Fruit fly (Drosophila melanogaster): Measurements from ENCODE around the gene Edc3.

The Edc3 gene

DNA sequence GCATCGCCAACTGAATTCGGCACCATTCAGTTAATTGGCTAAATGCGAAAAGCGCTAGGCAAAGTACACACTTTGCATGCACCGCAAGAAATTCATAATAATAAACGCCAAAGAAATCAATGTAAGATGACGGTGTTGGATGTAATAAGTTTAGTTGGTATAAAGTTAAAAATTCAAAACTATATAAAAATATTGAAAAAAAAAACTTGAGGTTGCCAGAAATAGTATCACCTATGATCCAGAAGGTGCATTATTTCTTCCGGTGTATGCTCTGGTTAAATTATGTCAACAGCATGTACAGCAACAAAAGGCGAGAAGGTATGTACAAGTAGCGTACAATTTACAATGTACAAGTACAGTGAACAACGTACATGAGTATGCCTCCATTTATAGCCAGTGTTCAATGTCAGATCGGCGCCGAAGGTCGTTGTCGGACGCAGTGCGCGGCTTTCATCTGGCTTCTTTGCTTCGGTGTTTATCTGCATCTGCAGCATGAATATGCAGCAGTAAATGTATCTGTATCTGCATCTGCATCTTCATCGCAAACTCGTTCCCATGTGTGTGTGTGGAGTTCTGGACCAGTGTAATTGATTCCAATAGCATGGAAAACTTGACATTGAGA, 32.7 kb downstream of the Edc3 start (continued):
- TF ChIP-seq CG3065 (GFP tag; optimal IDR thresholded peaks at IDR 0.05) (no peak), CG2712 (tag; optimal IDR thresholded peaks at IDR 0.05) (peak; percentile 9), Fer1 (GFP tag; optimal IDR thresholded peaks at IDR 0.05) (no peak), Lim3 (GFP tag; IDR thresholded peaks at IDR 0.05) (no peak), pan (optimal IDR thresholded peaks at IDR 0.05) (no peak), pan (GFP tag; optimal IDR thresholded peaks at IDR 0.05 in 1 of 2, IDR thresholded peaks at IDR 0.05 in 1 of 2) (no peak), CG18599 (GFP tag; optimal IDR thresholded peaks at IDR 0.05) (no peak), CG10979 (tag; optimal IDR thresholded peaks at IDR 0.05) (peak; percentile 35), bigmax (GFP tag; optimal IDR thresholded peaks at IDR 0.05) (no peak), CG1233 (GFP tag; optimal IDR thresholded peaks at IDR 0.05) (no peak), nau (GFP tag; optimal IDR thresholded peaks at IDR 0.05) (no peak), lmd (GFP tag; IDR thresholded peaks at IDR 0.05) (no peak), corto (GFP tag; optimal IDR thresholded peaks at IDR 0.05) (no peak), hkb (optimal IDR thresholded peaks at IDR 0.05) (no peak), hkb (GFP tag; IDR thresholded peaks at IDR 0.05) (no peak), Vsx1 (GFP tag; optimal IDR thresholded peaks at IDR 0.05) (no peak), CG1602 (GFP tag; optimal IDR thresholded peaks at IDR 0.05) (no peak), sens-2 (GFP tag; IDR thresholded peaks at IDR 0.05) (no peak), Hand (GFP tag; optimal IDR thresholded peaks at IDR 0.05) (no peak), zen (tag; optimal IDR thresholded peaks at IDR 0.05) (no peak), gfzf (GFP tag; optimal IDR thresholded peaks at IDR 0.05) (no peak), CG11247 (GFP tag; IDR thresholded peaks at IDR 0.05) (no peak), Mrtf (GFP tag; IDR thresholded peaks at IDR 0.05) (no peak), fd102C (GFP tag; optimal IDR thresholded peaks at IDR 0.05) (no peak), Dfd (GFP tag; optimal IDR thresholded peaks at IDR 0.05) (no peak), CG3995 (GFP tag; optimal IDR thresholded peaks at IDR 0.05) (no peak), ara (GFP tag; IDR thresholded peaks at IDR 0.05) (no peak), dysf (GFP tag; IDR thresholded peaks at IDR 0.05) (no peak), BEAF-32 (GFP tag; optimal IDR thresholded peaks at IDR 0.05) (no peak), CG2202 (tag; optimal IDR thresholded peaks at IDR 0.05) (no peak), otp (GFP tag; IDR thresholded peaks at IDR 0.05) (no peak), vvl (GFP tag; IDR thresholded peaks at IDR 0.05) (peak; percentile 10; the same call in 1 of the 2 replicates), ems (GFP tag; optimal IDR thresholded peaks at IDR 0.05) (no peak), Doc3 (GFP tag; IDR thresholded peaks at IDR 0.05; ENCODE audit: partially characterized antibody) (no peak), Sox100B (GFP tag; optimal IDR thresholded peaks at IDR 0.05) (peak; percentile 15), CG2875 (GFP tag; optimal IDR thresholded peaks at IDR 0.05) (peak; percentile 1), CHES-1-like (GFP tag; optimal IDR thresholded peaks at IDR 0.05) (no peak), run (tag; optimal IDR thresholded peaks at IDR 0.05) (no peak), jumu (GFP tag; optimal IDR thresholded peaks at IDR 0.05) (no peak), aop (GFP tag; IDR thresholded peaks at IDR 0.05) (no peak), CG31224 (GFP tag; IDR thresholded peaks at IDR 0.05) (no peak), CG7987 (GFP tag; optimal IDR thresholded peaks at IDR 0.05) (no peak), Opbp (GFP tag; IDR thresholded peaks at IDR 0.05; ENCODE audit: partially characterized antibody) (no peak), CG17829 (tag; optimal IDR thresholded peaks at IDR 0.05) (no peak), E2f1 (GFP tag; IDR thresholded peaks at IDR 0.05) (no peak), wor (GFP tag; IDR thresholded peaks at IDR 0.05) (no peak), dm (GFP tag; optimal IDR thresholded peaks at IDR 0.05) (no peak), CG15514 (GFP tag; optimal IDR thresholded peaks at IDR 0.05) (no peak), CG9215 (GFP tag; IDR thresholded peaks at IDR 0.05) (no peak), CG2129 (GFP tag; IDR thresholded peaks at IDR 0.05; ENCODE audit: partially characterized antibody) (no peak), CG18764 (GFP tag; optimal IDR thresholded peaks at IDR 0.05) (no peak)
